Fruit fly (Drosophila melanogaster): ENCODE measurements around the gene CG3982.

CG3982 gene

DNA sequence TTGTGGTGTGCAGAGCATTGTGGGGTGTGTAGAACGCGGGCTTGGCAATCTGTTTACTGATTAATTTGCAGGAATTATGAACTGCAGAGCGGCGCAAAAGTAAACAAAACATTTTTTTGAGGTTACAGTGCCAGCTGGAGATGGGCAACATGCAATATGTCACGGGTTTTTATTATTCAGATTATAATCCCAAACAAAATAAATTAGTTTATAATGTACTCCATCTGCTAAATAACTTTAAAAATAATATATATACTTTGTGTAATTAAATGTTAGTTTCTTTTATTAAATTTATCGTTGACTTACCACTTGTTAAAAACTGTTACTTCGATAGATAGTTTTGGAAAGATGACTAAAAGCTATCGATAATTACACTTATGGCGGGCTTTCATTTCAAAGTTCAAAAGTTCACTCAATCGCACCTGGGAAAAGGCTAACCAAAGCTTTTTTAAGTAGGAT, 46.3 kb downstream of the CG3982 start, which contains the start of gene Fdx1 (continued):
- TF ChIP-seq CG15011 (GFP tag; optimal IDR thresholded peaks at IDR 0.05) = no peak
- TF ChIP-seq Rfx (GFP tag; IDR thresholded peaks at IDR 0.05) = peak; percentile 67
- TF ChIP-seq CG2116 (GFP tag; optimal IDR thresholded peaks at IDR 0.05) = peak; percentile 91
- TF ChIP-seq bigmax (GFP tag; optimal IDR thresholded peaks at IDR 0.05) = peak; percentile 97
- TF ChIP-seq CG14014 (GFP tag; IDR thresholded peaks at IDR 0.05) = 0 out of 2 replicates have a peak, but pooled peaks have one; percentile 39
- TF ChIP-seq CG8388 (GFP tag; optimal IDR thresholded peaks at IDR 0.05) = peak; percentile 40
- peak; percentile 33 for TF ChIP-seq CG12155 (GFP tag; optimal IDR thresholded peaks at IDR 0.05)
- peak in 1 of 2 experiments; percentile 50 for TF ChIP-seq bsh (GFP tag; optimal IDR thresholded peaks at IDR 0.05)
- peak; percentile 48 for TF ChIP-seq CG13296 (GFP tag; optimal IDR thresholded peaks at IDR 0.05)
- TF ChIP-seq ci (GFP tag; IDR thresholded peaks at IDR 0.05) = peak; percentile 31; the same call in 1 of the 3 replicates
- no peak for TF ChIP-seq CG6791 (GFP tag; IDR thresholded peaks at IDR 0.05; ENCODE audit: partially characterized antibody)
- no peak for TF ChIP-seq stwl (tag; optimal IDR thresholded peaks at IDR 0.05)
- no peak for TF ChIP-seq CG10462 (GFP tag; optimal IDR thresholded peaks at IDR 0.05)
- peak in 1 of 2 experiments; percentile 59 for TF ChIP-seq Pdp1 (GFP tag; optimal IDR thresholded peaks at IDR 0.05)
- peak; percentile 70 for TF ChIP-seq MBD-R2 (GFP tag; IDR thresholded peaks at IDR 0.05)
- no peak for TF ChIP-seq CG13123 (GFP tag; optimal IDR thresholded peaks at IDR 0.05)
- peak; percentile 10 for TF ChIP-seq CG9437 (GFP tag; optimal IDR thresholded peaks at IDR 0.05)
- TF ChIP-seq Oaz (GFP tag; IDR thresholded peaks at IDR 0.05) = 0 out of 2 replicates have a peak, but pooled peaks have one; percentile 13
- TF ChIP-seq CG13287 (GFP tag; IDR thresholded peaks at IDR 0.05; ENCODE audit: partially characterized antibody) = peak; percentile 81
- peak; percentile 31 for TF ChIP-seq PHDP (tag; optimal IDR thresholded peaks at IDR 0.05)
- peak; percentile 70 for TF ChIP-seq CG13424 (tag; optimal IDR thresholded peaks at IDR 0.05)
- TF ChIP-seq CG4404 (GFP tag; IDR thresholded peaks at IDR 0.05) = no peak
- peak; percentile 12; the same call in 1 of the 2 replicates for TF ChIP-seq al (GFP tag; IDR thresholded peaks at IDR 0.05)
- TF ChIP-seq Chrac-16 (GFP tag; optimal IDR thresholded peaks at IDR 0.05) = peak; percentile 23
- TF ChIP-seq CG3407 (GFP tag; optimal IDR thresholded peaks at IDR 0.05) = no peak
- no peak for TF ChIP-seq luna (GFP tag; optimal IDR thresholded peaks at IDR 0.05)
- peak; percentile 5 for TF ChIP-seq caup (GFP tag; optimal IDR thresholded peaks at IDR 0.05; ENCODE audit: severe bottlenecking)
- TF ChIP-seq zf30C (GFP tag; optimal IDR thresholded peaks at IDR 0.05) = no peak
- TF ChIP-seq sqz (GFP tag; optimal IDR thresholded peaks at IDR 0.05) = peak; percentile 80
- TF ChIP-seq CG7556 (GFP tag; optimal IDR thresholded peaks at IDR 0.05) = peak; percentile 8
- no peak for TF ChIP-seq yki (optimal IDR thresholded peaks at IDR 0.05)
- TF ChIP-seq CG7357 (GFP tag; IDR thresholded peaks at IDR 0.05) = no peak
- TF ChIP-seq Fer2 (tag; optimal IDR thresholded peaks at IDR 0.05) = no peak
- no peak for TF ChIP-seq seq (GFP tag; IDR thresholded peaks at IDR 0.05)
- TF ChIP-seq CG2889 (GFP tag; IDR thresholded peaks at IDR 0.05) = no peak
- peak; percentile 19 for TF ChIP-seq CG4424 (GFP tag; optimal IDR thresholded peaks at IDR 0.05)
- peak; percentile 53; the same call in 2 of the 3 replicates for TF ChIP-seq knrl (GFP tag; IDR thresholded peaks at IDR 0.05; ENCODE audit: partially characterized antibody)
- peak; percentile 49 for TF ChIP-seq CG14710 (tag; optimal IDR thresholded peaks at IDR 0.05)
- TF ChIP-seq Myb (GFP tag; optimal IDR thresholded peaks at IDR 0.05) = no peak
- no peak for TF ChIP-seq zfh1 (GFP tag; IDR thresholded peaks at IDR 0.05)
- peak; percentile 52 for TF ChIP-seq Nf-YC (tag; optimal IDR thresholded peaks at IDR 0.05)
- TF ChIP-seq pzg (GFP tag; optimal IDR thresholded peaks at IDR 0.05) = peak; percentile 45
- peak; percentile 27 for TF ChIP-seq CG12659 (GFP tag; optimal IDR thresholded peaks at IDR 0.05)
- TF ChIP-seq bowl (GFP tag; IDR thresholded peaks at IDR 0.05) = no peak
- peak; percentile 28 for TF ChIP-seq CG17385 (GFP tag; optimal IDR thresholded peaks at IDR 0.05)
- TF ChIP-seq ERR (GFP tag; optimal IDR thresholded peaks at IDR 0.05) = no peak
- TF ChIP-seq Fer1 (GFP tag; optimal IDR thresholded peaks at IDR 0.05) = peak; percentile 38
- no peak for TF ChIP-seq Hr39 (optimal IDR thresholded peaks at IDR 0.05)
- TF ChIP-seq CG1603 (tag; optimal IDR thresholded peaks at IDR 0.05) = no peak
- no peak for TF ChIP-seq CG42726 (GFP tag; IDR thresholded peaks at IDR 0.05; ENCODE audit: partially characterized antibody)
- TF ChIP-seq Dad (GFP tag; optimal IDR thresholded peaks at IDR 0.05) = no peak

All from whole organism, embryonic.